Fruit fly (Drosophila melanogaster) whole organism, embryonic: ENCODE data around the gene cni.
A peak's percentile ranks its signal among the peaks of the same experiment; 100 is the strongest.

Experiments used
- Adf1 ChIP-seq: fragments of 200-800 bp; sonication (Bioruptor generic); IDR thresholded peaks from 2 replicates; pipeline ENCODE4 v1.3.6; 2022; ENCODE audit warnings: missing biosample characterization, missing genetic modification characterization
- CG10543 ChIP-seq: fragments of 200-800 bp; sonication (Bioruptor generic); optimal IDR thresholded peaks from 3 replicates; lab custom pipeline; 2017; ENCODE audit warnings: missing biosample characterization, mild to moderate bottlenecking, missing genetic modification characterization, moderate library complexity
- CG11560 ChIP-seq: fragments of 200-800 bp; sonication (Bioruptor generic); IDR thresholded peaks from 3 replicates; pipeline ENCODE4 v1.3.6; 2022; ENCODE audit warnings: missing biosample characterization, missing genetic modification characterization
- CG12219 ChIP-seq: fragments of 200-800 bp; sonication (Bioruptor generic); optimal IDR thresholded peaks from 3 replicates; lab custom pipeline; 2018; ENCODE audit warnings: missing biosample characterization, mild to moderate bottlenecking, missing genetic modification characterization
- CG14667 ChIP-seq: fragments of 200-800 bp; sonication (Bioruptor generic); IDR thresholded peaks from 2 replicates; pipeline ENCODE4 v1.3.6; 2022; ENCODE audit warnings: missing biosample characterization, missing genetic modification characterization
- CG15011 ChIP-seq: fragments of 200-800 bp; sonication (Bioruptor generic); optimal IDR thresholded peaks from 3 replicates; lab custom pipeline; 2018; ENCODE audit warnings: missing biosample characterization, mild to moderate bottlenecking, missing genetic modification characterization
- CG18476 ChIP-seq: fragments of 200-800 bp; sonication (Bioruptor generic); optimal IDR thresholded peaks from 2 replicates; lab custom pipeline; 2016; ENCODE audit warnings: missing biosample characterization, mild to moderate bottlenecking, missing genetic modification characterization
- CG32767 ChIP-seq: fragments of 200-800 bp; sonication (Bioruptor generic); IDR thresholded peaks from 2 replicates; pipeline ENCODE4 v1.3.6; 2022; ENCODE audit warnings: missing biosample characterization, missing genetic modification characterization
- CG3281 ChIP-seq: fragments of 200-800 bp; sonication (Bioruptor generic); optimal IDR thresholded peaks from 3 replicates; lab custom pipeline; 2017; ENCODE audit warnings: missing biosample characterization, mild to moderate bottlenecking, missing genetic modification characterization
- CG42726 ChIP-seq: fragments of 200-800 bp; sonication (Bioruptor generic); IDR thresholded peaks from 2 replicates; pipeline ENCODE4 v1.3.6; 2022; ENCODE audit warnings: missing biosample characterization, missing genetic modification characterization; ENCODE audit not compliant: partially characterized antibody
- CG7786 ChIP-seq: fragments of 200-800 bp; sonication (Bioruptor generic); optimal IDR thresholded peaks from 2 replicates; lab custom pipeline; 2016; ENCODE audit warnings: missing biosample characterization, missing genetic modification characterization
- CG7928 ChIP-seq: fragments of 200-800 bp; sonication (Bioruptor generic); optimal IDR thresholded peaks from 2 replicates; lab custom pipeline; 2017; ENCODE audit warnings: missing biosample characterization, mild to moderate bottlenecking, missing genetic modification characterization
- CG8359 ChIP-seq: fragments of 200-800 bp; sonication (Bioruptor generic); optimal IDR thresholded peaks from 2 replicates; lab custom pipeline; 2017; ENCODE audit warnings: missing biosample characterization, mild to moderate bottlenecking, missing genetic modification characterization, borderline replicate concordance
- CG8944 ChIP-seq: fragments of 200-800 bp; sonication (Bioruptor generic); optimal IDR thresholded peaks from 3 replicates; lab custom pipeline; 2016; ENCODE audit warnings: missing biosample characterization, missing genetic modification characterization
- CkIIα-i1 ChIP-seq: fragments of 200-800 bp; sonication (Bioruptor generic); IDR thresholded peaks from 2 replicates; pipeline ENCODE4 v1.3.6; 2022; ENCODE audit warnings: missing biosample characterization, missing genetic modification characterization
- Drgx ChIP-seq: fragments of 200-800 bp; sonication (Bioruptor generic); IDR thresholded peaks from 2 replicates; pipeline ENCODE4 v1.3.6; 2022; ENCODE audit warnings: missing biosample characterization, missing genetic modification characterization
- E2f2 ChIP-seq: fragments of 200-800 bp; sonication (Bioruptor generic); IDR thresholded peaks from 2 replicates; pipeline ENCODE4 v1.3.6; 2022; ENCODE audit warnings: missing biosample characterization, missing genetic modification characterization
- HLH54F ChIP-seq: fragments of 200-800 bp; sonication (Bioruptor generic); optimal IDR thresholded peaks from 3 replicates; lab custom pipeline; 2016; ENCODE audit warnings: missing biosample characterization, missing genetic modification characterization
- Hr51 ChIP-seq, 2 experiments: fragments of 200-800 bp; sonication (Bioruptor generic); optimal IDR thresholded peaks; 2 replicates in 1 of 2; 3 replicates in 1 of 2; lab custom pipeline; 2016 to 2018; ENCODE audit warnings: missing biosample characterization in 2 of 2, missing genetic modification characterization in 2 of 2, mild to moderate bottlenecking in 1 of 2, moderate library complexity in 1 of 2
- Lim3 ChIP-seq: fragments of 200-800 bp; sonication (Bioruptor generic); IDR thresholded peaks from 2 replicates; pipeline ENCODE4 v1.3.6; 2022; ENCODE audit warnings: missing biosample characterization, missing genetic modification characterization
- Lpt ChIP-seq: fragments of >200 bp; optimal IDR thresholded peaks from 2 replicates; lab custom pipeline; 2018; ENCODE audit warnings: missing biosample characterization, missing genetic modification characterization
- Mad ChIP-seq: fragments of 200-800 bp; sonication (Bioruptor generic); optimal IDR thresholded peaks from 2 replicates; lab custom pipeline; 2016; ENCODE audit warnings: missing biosample characterization, missing genetic modification characterization
- Mrtf ChIP-seq: fragments of 200-800 bp; sonication (Bioruptor generic); IDR thresholded peaks from 3 replicates; pipeline ENCODE4 v1.3.6; 2022; ENCODE audit warnings: missing biosample characterization, missing genetic modification characterization
- Nf-YB ChIP-seq: fragments of 200-800 bp; sonication (Bioruptor generic); optimal IDR thresholded peaks from 3 replicates; lab custom pipeline; 2019; ENCODE audit warnings: missing biosample characterization, mild to moderate bottlenecking, missing genetic modification characterization, moderate library complexity
- Ravus ChIP-seq: fragments of 200-800 bp; sonication (Bioruptor generic); IDR thresholded peaks from 2 replicates; pipeline ENCODE4 v1.3.6; 2022; ENCODE audit warnings: missing biosample characterization, missing genetic modification characterization
- Tbp ChIP-seq: fragments of >200 bp; optimal IDR thresholded peaks from 2 replicates; lab custom pipeline; 2018; ENCODE audit warnings: missing biosample characterization, missing genetic modification characterization
- Trl ChIP-seq, 3 experiments: fragments of >200 bp in 2 of 3; fragments of 200-800 bp in 1 of 3; sonication (Bioruptor generic) in 1 of 3; optimal IDR thresholded peaks; 2 replicates in 1 of 3; 3 replicates in 2 of 3; lab custom pipeline; 2016 to 2017; ENCODE audit warnings: missing biosample characterization in 1 of 3, missing genetic modification characterization in 1 of 3
- al ChIP-seq: fragments of 200-800 bp; sonication (Bioruptor generic); IDR thresholded peaks from 2 replicates; pipeline ENCODE4 v1.3.6; 2022; ENCODE audit warnings: missing biosample characterization, missing genetic modification characterization
- ase ChIP-seq: fragments of 200-800 bp; sonication (Bioruptor generic); IDR thresholded peaks from 3 replicates; pipeline ENCODE4 v1.3.6; 2022; ENCODE audit warnings: missing biosample characterization, missing genetic modification characterization
- bab2 ChIP-seq: fragments of 200-800 bp; sonication (Bioruptor generic); optimal IDR thresholded peaks from 2 replicates; lab custom pipeline; 2016; ENCODE audit warnings: missing biosample characterization, missing genetic modification characterization
- cato ChIP-seq: fragments of 200-800 bp; sonication (Bioruptor generic); optimal IDR thresholded peaks from 2 replicates; lab custom pipeline; 2016; ENCODE audit warnings: missing biosample characterization, missing genetic modification characterization, borderline replicate concordance
- cg ChIP-seq: fragments of 200-800 bp; sonication (Bioruptor generic); optimal IDR thresholded peaks from 3 replicates; lab custom pipeline; 2019; ENCODE audit warnings: missing biosample characterization, mild to moderate bottlenecking, missing genetic modification characterization, moderate library complexity
- dmrt11E ChIP-seq: fragments of 200-800 bp; sonication (Bioruptor generic); optimal IDR thresholded peaks from 3 replicates; lab custom pipeline; 2018; ENCODE audit warnings: missing biosample characterization, mild to moderate bottlenecking, missing genetic modification characterization, moderate library complexity
- dmrt99B ChIP-seq: fragments of 200-800 bp; sonication (Bioruptor generic); optimal IDR thresholded peaks from 2 replicates; lab custom pipeline; 2018; ENCODE audit warnings: missing biosample characterization, mild to moderate bottlenecking, missing genetic modification characterization, moderate library complexity
- dysf ChIP-seq: fragments of 200-800 bp; sonication (Bioruptor generic); IDR thresholded peaks from 3 replicates; pipeline ENCODE4 v1.3.6; 2022; ENCODE audit warnings: missing biosample characterization, missing genetic modification characterization
- emc ChIP-seq: fragments of 200-800 bp; sonication (Bioruptor generic); optimal IDR thresholded peaks from 2 replicates; lab custom pipeline; 2016; ENCODE audit warnings: missing biosample characterization, missing genetic modification characterization
- fru ChIP-seq: fragments of >200 bp; optimal IDR thresholded peaks from 2 replicates; lab custom pipeline; 2017
- fu2 ChIP-seq: fragments of 200-800 bp; sonication (Bioruptor generic); optimal IDR thresholded peaks from 2 replicates; lab custom pipeline; 2016; ENCODE audit warnings: missing biosample characterization, missing genetic modification characterization
- hkb ChIP-seq, 2 experiments: fragments of 200-800 bp in 1 of 2; fragments of >200 bp in 1 of 2; sonication (Bioruptor generic) in 1 of 2; IDR thresholded peaks in 1 of 2; optimal IDR thresholded peaks in 1 of 2; 2 replicates each; pipeline versions ENCODE4 v1.3.6 to Lab custom; 2017 to 2022; ENCODE audit warnings: missing biosample characterization in 1 of 2, missing genetic modification characterization in 1 of 2
- hth ChIP-seq: fragments of >200 bp; optimal IDR thresholded peaks from 2 replicates; lab custom pipeline; 2017; ENCODE audit warnings: inconsistent platforms
- ind ChIP-seq: fragments of 200-800 bp; sonication (Bioruptor generic); optimal IDR thresholded peaks from 3 replicates; lab custom pipeline; 2016; ENCODE audit warnings: missing biosample characterization, missing genetic modification characterization
- mirr ChIP-seq: fragments of 200-800 bp; sonication (Bioruptor generic); optimal IDR thresholded peaks from 3 replicates; lab custom pipeline; 2018; ENCODE audit warnings: missing biosample characterization, mild to moderate bottlenecking, missing genetic modification characterization
- nerfin-1 ChIP-seq: fragments of 200-800 bp; sonication (Bioruptor generic); optimal IDR thresholded peaks from 3 replicates; lab custom pipeline; 2019; ENCODE audit warnings: missing biosample characterization, mild to moderate bottlenecking, missing genetic modification characterization, moderate library complexity
- odd ChIP-seq: fragments of 200-800 bp; sonication (Bioruptor generic); optimal IDR thresholded peaks from 2 replicates; lab custom pipeline; 2017; ENCODE audit warnings: missing biosample characterization, mild to moderate bottlenecking, missing genetic modification characterization
- onecut ChIP-seq: fragments of 200-800 bp; sonication (Bioruptor generic); IDR thresholded peaks from 2 replicates; pipeline ENCODE4 v1.3.6; 2022; ENCODE audit warnings: missing biosample characterization, missing genetic modification characterization
- pnt ChIP-seq: fragments of 200-800 bp; sonication (Bioruptor generic); optimal IDR thresholded peaks from 3 replicates; lab custom pipeline; 2016; ENCODE audit warnings: missing biosample characterization, missing genetic modification characterization
- tll ChIP-seq, 2 experiments: fragments of 200-800 bp in 1 of 2; fragments of >200 bp in 1 of 2; sonication (Bioruptor generic) in 1 of 2; optimal IDR thresholded peaks; 2 replicates each; lab custom pipeline; 2017 to 2019; ENCODE audit warnings: missing biosample characterization in 2 of 2, missing genetic modification characterization in 2 of 2, mild to moderate bottlenecking in 1 of 2, moderate library complexity in 1 of 2
- toy ChIP-seq: fragments of 200-800 bp; sonication (Bioruptor generic); IDR thresholded peaks from 2 replicates; pipeline ENCODE4 v1.3.6; 2022; ENCODE audit warnings: missing biosample characterization, missing genetic modification characterization
- z ChIP-seq: fragments of 200-800 bp; sonication (Bioruptor generic); IDR thresholded peaks from 3 replicates; pipeline ENCODE4 v1.3.6; 2022; ENCODE audit warnings: missing biosample characterization, missing genetic modification characterization
- zen ChIP-seq: fragments of 200-800 bp; sonication (Bioruptor generic); optimal IDR thresholded peaks from 3 replicates; lab custom pipeline; 2018; ENCODE audit warnings: missing biosample characterization, mild to moderate bottlenecking, missing genetic modification characterization, moderate library complexity

Gene cni

DNA sequence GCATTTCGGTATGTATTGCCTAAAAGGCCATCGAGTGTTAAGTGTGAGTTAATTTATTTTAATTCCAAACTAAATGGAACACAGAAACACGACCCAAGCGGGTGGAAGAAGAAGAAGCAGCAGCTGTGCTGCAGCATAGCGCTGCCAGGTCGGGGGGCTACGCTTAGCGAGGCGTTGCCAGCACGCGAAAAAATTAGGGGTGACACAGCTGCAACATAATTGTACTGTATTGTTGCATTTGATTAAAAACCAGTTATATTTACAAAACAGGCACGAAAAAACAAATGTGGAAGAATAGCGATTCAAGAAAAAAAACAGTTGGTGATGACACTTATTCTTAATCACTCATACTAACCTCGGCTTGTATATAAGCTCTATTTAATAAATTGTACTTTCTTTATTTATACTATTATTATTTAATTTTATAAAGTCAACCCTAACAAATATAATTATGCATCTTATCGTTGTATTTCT is 39.7 kb upstream of the cni start (continued):
- TF ChIP-seq dysf (GFP tag; lab: Robert Waterston, UW) (peak; percentile 73), CG8359 (no peak), Adf1 (peak; percentile 35; the same call in 1 of the 2 replicates), cato (peak; percentile 66), fu2 (peak; percentile 47), ase (GFP tag; lab: Robert Waterston, UW) (peak; percentile 75; the same call in 2 of the 3 replicates), fru (lab: Kevin White, UChicago) (no peak), Hr51 (GFP tag; optimal IDR thresholded peaks at IDR 0.05; lab: Kevin White, UChicago) (peak; percentile 7 to 84), tll (GFP tag; optimal IDR thresholded peaks at IDR 0.05; lab: Kevin White, UChicago) (no peak), dmrt99B (no peak), CG15011 (GFP tag; lab: Kevin White, UChicago) (peak; percentile 47), CG14667 (GFP tag; lab: Robert Waterston, UW) (peak; percentile 75; the same call in 1 of the 2 replicates), Mrtf (GFP tag; lab: Robert Waterston, UW) (peak; percentile 68; the same call in 2 of the 3 replicates), pnt (GFP tag; lab: Kevin White, UChicago) (peak; percentile 63), Trl (optimal IDR thresholded peaks at IDR 0.05; lab: Kevin White, UChicago) (no peak), Trl (GFP tag; optimal IDR thresholded peaks at IDR 0.05; lab: Kevin White, UChicago) (peak; percentile 50), CkIIα-i1 (GFP tag; lab: Robert Waterston, UW) (no peak), CG8944 (peak; percentile 64), toy (0 out of 2 replicates have a peak, but pooled peaks have one; percentile 16), CG3281 (GFP tag; lab: Kevin White, UChicago) (no peak), Ravus (GFP tag; lab: Robert Waterston, UW) (peak; percentile 12; the same call in 1 of the 2 replicates), CG18476 (GFP tag; lab: Kevin White, UChicago) (no peak), CG10543 (GFP tag; lab: Kevin White, UChicago) (no peak), hkb (optimal IDR thresholded peaks at IDR 0.05; lab: Kevin White, UChicago) (no peak), hkb (GFP tag; IDR thresholded peaks at IDR 0.05; lab: Robert Waterston, UW) (peak; percentile 72), nerfin-1 (tag; lab: Kevin White, UChicago) (no peak), Lpt (GFP tag; lab: Kevin White, UChicago) (no peak), zen (peak; percentile 47), ind (GFP tag; lab: Kevin White, UChicago) (peak; percentile 75), onecut (peak; percentile 41; the same call in 1 of the 2 replicates), CG12219 (GFP tag; lab: Kevin White, UChicago) (no peak), Mad (GFP tag; lab: Kevin White, UChicago) (peak; percentile 43), CG42726 (0 out of 2 replicates have a peak, but pooled peaks have one; percentile 21), mirr (no peak), odd (GFP tag; lab: Kevin White, UChicago) (no peak), Nf-YB (peak; percentile 29), emc (GFP tag; lab: Kevin White, UChicago) (no peak), bab2 (GFP tag; lab: Kevin White, UChicago) (peak; percentile 54), hth (lab: Kevin White, UChicago) (no peak), Tbp (GFP tag; lab: Kevin White, UChicago) (no peak), CG7786 (GFP tag; lab: Kevin White, UChicago) (peak; percentile 71), CG7928 (GFP tag; lab: Kevin White, UChicago) (no peak), Drgx (GFP tag; lab: Robert Waterston, UW) (peak; percentile 67; the same call in 1 of the 2 replicates), E2f2 (GFP tag; lab: Robert Waterston, UW) (peak; percentile 35; the same call in 1 of the 2 replicates), Lim3 (GFP tag; lab: Robert Waterston, UW) (peak; percentile 62; the same call in 1 of the 2 replicates), dmrt11E (tag; lab: Kevin White, UChicago) (peak; percentile 54), cg (GFP tag; lab: Kevin White, UChicago) (no peak), CG11560 (peak; percentile 49; the same call in 1 of the 3 replicates), z (no peak), al (GFP tag; lab: Robert Waterston, UW) (peak; percentile 64; the same call in 1 of the 2 replicates), HLH54F (peak; percentile 69), CG32767 (GFP tag; lab: Robert Waterston, UW) (no peak)
